Worm (Caenorhabditis elegans): ENCODE results near the gene btb-12.
"Not testable (repeated sequence)": the region's sequence is repeated elsewhere in the genome, so short reads cannot be mapped to it uniquely, and the experiment has no call there.

DNA sequence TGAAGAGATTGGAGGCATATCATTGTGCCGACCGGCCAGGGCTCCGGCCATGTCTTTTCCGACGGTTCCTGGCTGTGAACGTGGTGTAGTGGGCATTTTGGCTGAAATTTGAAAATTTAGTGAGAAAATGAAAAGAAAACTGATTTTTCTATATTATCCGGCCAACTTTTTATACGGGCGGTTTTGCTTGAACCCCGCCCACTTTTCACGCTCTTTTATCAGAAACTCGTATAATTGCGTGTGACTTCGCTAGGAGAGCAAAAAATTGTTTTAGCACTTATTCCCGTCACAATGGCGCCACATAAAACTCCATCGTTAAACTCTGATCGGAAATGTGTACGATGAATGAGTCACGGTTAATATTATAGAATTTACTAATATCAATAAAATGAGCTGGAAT is 22.8 kb upstream of the btb-12 start, which contains the start of gene C08E3.13:
- not testable (repeated sequence) for TF ChIP-seq egl-27, jun-1, nhr-67 (tag; optimal IDR thresholded peaks at IDR 0.05)

Measured in whole organism, L3 larva.